Fruit fly (Drosophila melanogaster): ENCODE data around the gene Kots.

Gene Kots

dm6 chr3R:14005152-14005551 is 41.2 kb upstream of the Kots start (continued):
- no peak for TF ChIP-seq nmo (GFP tag; optimal IDR thresholded peaks at IDR 0.05)
- no peak for TF ChIP-seq luna (GFP tag; optimal IDR thresholded peaks at IDR 0.05)
- no peak for TF ChIP-seq CG17359 (tag; optimal IDR thresholded peaks at IDR 0.05)
- TF ChIP-seq CG18764 (GFP tag; optimal IDR thresholded peaks at IDR 0.05): no peak
- peak; percentile 18 for TF ChIP-seq Meics (GFP tag; optimal IDR thresholded peaks at IDR 0.05)
- TF ChIP-seq CG12744 (GFP tag; optimal IDR thresholded peaks at IDR 0.05): no peak
- TF ChIP-seq CG9876 (GFP tag; optimal IDR thresholded peaks at IDR 0.05): no peak
- TF ChIP-seq Drgx (GFP tag; IDR thresholded peaks at IDR 0.05): no peak
- no peak for TF ChIP-seq Usf (GFP tag; optimal IDR thresholded peaks at IDR 0.05)
- peak; percentile 6 for TF ChIP-seq CG6813 (GFP tag; optimal IDR thresholded peaks at IDR 0.05)
- no peak for TF ChIP-seq CG14050 (GFP tag; IDR thresholded peaks at IDR 0.05)
- no peak for TF ChIP-seq CG9727 (GFP tag; optimal IDR thresholded peaks at IDR 0.05)
- no peak for TF ChIP-seq CG11695 (GFP tag; IDR thresholded peaks at IDR 0.05)
- TF ChIP-seq slbo (GFP tag; IDR thresholded peaks at IDR 0.05): no peak
- no peak for TF ChIP-seq Dfd (GFP tag; optimal IDR thresholded peaks at IDR 0.05)
- no peak for TF ChIP-seq CG1832 (GFP tag; optimal IDR thresholded peaks at IDR 0.05)
- no peak for TF ChIP-seq CG6272 (GFP tag; IDR thresholded peaks at IDR 0.05)
- no peak for TF ChIP-seq CG12155 (GFP tag; optimal IDR thresholded peaks at IDR 0.05)
- no peak for TF ChIP-seq br (optimal IDR thresholded peaks at IDR 0.05)
- TF ChIP-seq CG15696 (tag; optimal IDR thresholded peaks at IDR 0.05): no peak
- peak; percentile 18 for TF ChIP-seq CG13894 (tag; optimal IDR thresholded peaks at IDR 0.05)
- peak; percentile 29 for TF ChIP-seq CG2678 (tag; optimal IDR thresholded peaks at IDR 0.05)
- no peak for TF ChIP-seq prd (optimal IDR thresholded peaks at IDR 0.05)
- TF ChIP-seq prd (GFP tag; IDR thresholded peaks at IDR 0.05): no peak
- no peak for TF ChIP-seq HLH54F (GFP tag; optimal IDR thresholded peaks at IDR 0.05)
- no peak for TF ChIP-seq Jarid2 (GFP tag; optimal IDR thresholded peaks at IDR 0.05)
- no peak for TF ChIP-seq unpg (GFP tag; optimal IDR thresholded peaks at IDR 0.05)
- no peak for TF ChIP-seq CG1603 (tag; optimal IDR thresholded peaks at IDR 0.05)
- TF ChIP-seq GATAe (GFP tag; conservative IDR thresholded peaks at IDR 0.05): no peak
- no peak for TF ChIP-seq Doc2 (GFP tag; IDR thresholded peaks at IDR 0.05)
- TF ChIP-seq z (GFP tag; IDR thresholded peaks at IDR 0.05): no peak
- TF ChIP-seq chif (GFP tag; optimal IDR thresholded peaks at IDR 0.05): no peak
- TF ChIP-seq CG9215 (GFP tag; IDR thresholded peaks at IDR 0.05): no peak
- no peak for TF ChIP-seq ato (GFP tag; IDR thresholded peaks at IDR 0.05; ENCODE audit: partially characterized antibody)
- no peak for TF ChIP-seq tin (GFP tag; optimal IDR thresholded peaks at IDR 0.05)
- no peak for TF ChIP-seq CG12071 (GFP tag; optimal IDR thresholded peaks at IDR 0.05)
- 0 out of 3 replicates have a peak, but pooled peaks have one; percentile 5 for TF ChIP-seq sr (GFP tag; IDR thresholded peaks at IDR 0.05)
- no peak for TF ChIP-seq gro (GFP tag; optimal IDR thresholded peaks at IDR 0.05)
- TF ChIP-seq CG13296 (GFP tag; optimal IDR thresholded peaks at IDR 0.05): peak; percentile 30
- TF ChIP-seq fd102C (GFP tag; optimal IDR thresholded peaks at IDR 0.05): no peak
- TF ChIP-seq Poxn (GFP tag; IDR thresholded peaks at IDR 0.05): no peak
- peak; percentile 56 for TF ChIP-seq CG12769 (tag; optimal IDR thresholded peaks at IDR 0.05)
- no peak for TF ChIP-seq hbn (GFP tag; IDR thresholded peaks at IDR 0.05; ENCODE audit: partially characterized antibody)
- TF ChIP-seq kah (GFP tag; optimal IDR thresholded peaks at IDR 0.05): no peak
- TF ChIP-seq CG4730 (GFP tag; IDR thresholded peaks at IDR 0.05): no peak
- no peak for TF ChIP-seq CHES-1-like (GFP tag; optimal IDR thresholded peaks at IDR 0.05)
- TF ChIP-seq CrebB (tag; optimal IDR thresholded peaks at IDR 0.05): no peak
- no peak for TF ChIP-seq sna (GFP tag; IDR thresholded peaks at IDR 0.05; ENCODE audit: partially characterized antibody)
- 0 out of 2 replicates have a peak, but pooled peaks have one; percentile 27 for TF ChIP-seq Rfx (GFP tag; IDR thresholded peaks at IDR 0.05)
- TF ChIP-seq CG13123 (GFP tag; optimal IDR thresholded peaks at IDR 0.05): no peak
- TF ChIP-seq bigmax (GFP tag; optimal IDR thresholded peaks at IDR 0.05): no peak
- no peak for TF ChIP-seq CG8765 (GFP tag; IDR thresholded peaks at IDR 0.05)
- no peak for TF ChIP-seq CG8478 (optimal IDR thresholded peaks at IDR 0.05)
